Worm (Caenorhabditis elegans): ENCODE results near the gene F26F2.13.

- no peak for TF ChIP-seq R02D3.7 (tag; optimal IDR thresholded peaks at IDR 0.05)
- no peak for TF ChIP-seq unc-62 (GFP tag; optimal IDR thresholded peaks at IDR 0.05)
- no peak for TF ChIP-seq daf-12 (tag; optimal IDR thresholded peaks at IDR 0.05)
- TF ChIP-seq lsy-12 (tag; optimal IDR thresholded peaks at IDR 0.05): no peak
- no peak for TF ChIP-seq egl-27 (tag; optimal IDR thresholded peaks at IDR 0.05)
- no peak for TF ChIP-seq ceh-9 (tag; optimal IDR thresholded peaks at IDR 0.05)
- TF ChIP-seq nhr-12 (tag; optimal IDR thresholded peaks at IDR 0.05): no peak
- no peak for TF ChIP-seq mdl-1 (tag; optimal IDR thresholded peaks at IDR 0.05)
- no peak for TF ChIP-seq unc-39 (tag; optimal IDR thresholded peaks at IDR 0.05)
- TF ChIP-seq lin-39 (tag; optimal IDR thresholded peaks at IDR 0.05): no peak
Measured at ce11 chrV:20544092-20544491, 20.1 kb upstream of the F26F2.13 start, which contains the start of gene slc-36.3.

All from whole organism, L3 larva.